Fruit fly (Drosophila melanogaster) whole organism, embryonic: Measurements from ENCODE around the gene Pur-alpha.

Source experiments
- Adf1 ChIP-seq: fragments of 200-800 bp; sonication (Bioruptor generic); IDR thresholded peaks from 2 replicates; pipeline ENCODE4 v1.3.6; 2022; ENCODE audit warnings: missing biosample characterization, missing genetic modification characterization
- Bgb ChIP-seq: fragments of 200-800 bp; sonication (Bioruptor generic); IDR thresholded peaks from 2 replicates; pipeline ENCODE4 v1.3.6; 2022; ENCODE audit warnings: missing biosample characterization, missing genetic modification characterization; ENCODE audit not compliant: partially characterized antibody
- CG11247 ChIP-seq: fragments of 200-800 bp; sonication (Bioruptor generic); IDR thresholded peaks from 2 replicates; pipeline ENCODE4 v1.3.6; 2022; ENCODE audit warnings: missing biosample characterization, missing genetic modification characterization
- CG11695 ChIP-seq: fragments of 200-800 bp; sonication (Bioruptor generic); IDR thresholded peaks from 3 replicates; pipeline ENCODE4 v1.3.6; 2022; ENCODE audit warnings: missing biosample characterization, missing genetic modification characterization
- CG14441 ChIP-seq: fragments of 200-800 bp; sonication (Bioruptor generic); IDR thresholded peaks from 2 replicates; pipeline ENCODE4 v1.3.6; 2022; ENCODE audit warnings: missing biosample characterization, missing genetic modification characterization
- CG14710 ChIP-seq: fragments of 200-800 bp; sonication (Bioruptor generic); optimal IDR thresholded peaks from 3 replicates; lab custom pipeline; 2019; ENCODE audit warnings: missing biosample characterization, mild to moderate bottlenecking, missing genetic modification characterization, moderate library complexity
- CG1603 ChIP-seq: fragments of 200-800 bp; sonication (Bioruptor generic); optimal IDR thresholded peaks from 2 replicates; lab custom pipeline; 2019; ENCODE audit warnings: missing biosample characterization, mild to moderate bottlenecking, missing genetic modification characterization, moderate library complexity
- CG17829 ChIP-seq: fragments of 200-800 bp; optimal IDR thresholded peaks from 2 replicates; lab custom pipeline; 2019; ENCODE audit warnings: missing biosample characterization, mild to moderate bottlenecking, missing genetic modification characterization, moderate library complexity
- CG30020 ChIP-seq: fragments of 200-800 bp; optimal IDR thresholded peaks from 2 replicates; lab custom pipeline; 2019; ENCODE audit warnings: missing biosample characterization, mild to moderate bottlenecking, missing genetic modification characterization, moderate library complexity
- CG30431 ChIP-seq: fragments of 200-800 bp; sonication (Bioruptor generic); optimal IDR thresholded peaks from 2 replicates; lab custom pipeline; 2017; ENCODE audit warnings: missing biosample characterization, missing genetic modification characterization
- CG34376 ChIP-seq: fragments of 200-800 bp; sonication (Bioruptor generic); optimal IDR thresholded peaks from 2 replicates; lab custom pipeline; 2018; ENCODE audit warnings: missing biosample characterization, mild to moderate bottlenecking, missing genetic modification characterization
- CG3838 ChIP-seq: fragments of 200-800 bp; sonication (Bioruptor generic); optimal IDR thresholded peaks from 3 replicates; lab custom pipeline; 2016; ENCODE audit warnings: missing biosample characterization, missing genetic modification characterization
- CG6654 ChIP-seq: fragments of 200-800 bp; sonication (Bioruptor generic); optimal IDR thresholded peaks from 2 replicates; lab custom pipeline; 2017; ENCODE audit warnings: missing biosample characterization, mild to moderate bottlenecking, missing genetic modification characterization
- CG8290 ChIP-seq, 3 experiments: fragments of 200-800 bp; sonication (Bioruptor generic); optimal IDR thresholded peaks; 2 replicates each; lab custom pipeline; 2016 to 2019; ENCODE audit warnings: missing biosample characterization in 3 of 3, missing genetic modification characterization in 3 of 3, mild to moderate bottlenecking in 2 of 3, moderate library complexity in 1 of 3
- CG8924 ChIP-seq: fragments of 200-800 bp; optimal IDR thresholded peaks from 3 replicates; lab custom pipeline; 2019; ENCODE audit warnings: missing biosample characterization, mild to moderate bottlenecking, missing genetic modification characterization, moderate library complexity
- CG9437 ChIP-seq: fragments of 200-800 bp; sonication (Bioruptor generic); optimal IDR thresholded peaks from 2 replicates; lab custom pipeline; 2018; ENCODE audit warnings: missing biosample characterization, mild to moderate bottlenecking, missing genetic modification characterization
- CG9797 ChIP-seq: fragments of 200-800 bp; sonication (Bioruptor generic); optimal IDR thresholded peaks from 3 replicates; lab custom pipeline; 2018; ENCODE audit warnings: missing biosample characterization, mild to moderate bottlenecking, missing genetic modification characterization
- CHES-1-like ChIP-seq: fragments of 200-800 bp; sonication (Bioruptor generic); optimal IDR thresholded peaks from 2 replicates; lab custom pipeline; 2016; ENCODE audit warnings: missing biosample characterization, missing genetic modification characterization
- CrebB ChIP-seq: fragments of 200-800 bp; sonication (Bioruptor generic); optimal IDR thresholded peaks from 3 replicates; lab custom pipeline; 2018; ENCODE audit warnings: missing biosample characterization, mild to moderate bottlenecking, missing genetic modification characterization
- D19B ChIP-seq: fragments of 200-800 bp; sonication (Bioruptor generic); optimal IDR thresholded peaks from 2 replicates; lab custom pipeline; 2017; ENCODE audit warnings: missing biosample characterization, mild to moderate bottlenecking, missing genetic modification characterization
- Dll ChIP-seq: fragments of 200-800 bp; sonication (Bioruptor generic); IDR thresholded peaks from 4 replicates; pipeline ENCODE4 v1.3.6; 2022; ENCODE audit warnings: missing biosample characterization, missing genetic modification characterization; ENCODE audit not compliant: partially characterized antibody
- E2f2 ChIP-seq: fragments of 200-800 bp; sonication (Bioruptor generic); IDR thresholded peaks from 2 replicates; pipeline ENCODE4 v1.3.6; 2022; ENCODE audit warnings: missing biosample characterization, missing genetic modification characterization
- Ets97D ChIP-seq: fragments of 200-800 bp; sonication (Bioruptor generic); optimal IDR thresholded peaks from 3 replicates; lab custom pipeline; 2016; ENCODE audit warnings: missing biosample characterization, missing genetic modification characterization
- HmgD ChIP-seq: fragments of 200-800 bp; sonication (Bioruptor generic); optimal IDR thresholded peaks from 3 replicates; lab custom pipeline; 2016; ENCODE audit warnings: missing biosample characterization, missing genetic modification characterization
- HmgZ ChIP-seq: fragments of 200-800 bp; sonication (Bioruptor generic); optimal IDR thresholded peaks from 2 replicates; lab custom pipeline; 2018; ENCODE audit warnings: missing biosample characterization, mild to moderate bottlenecking, missing genetic modification characterization
- Lhr ChIP-seq: fragments of 200-800 bp; sonication (Bioruptor generic); optimal IDR thresholded peaks from 3 replicates; lab custom pipeline; 2017; ENCODE audit warnings: mild to moderate bottlenecking, missing biosample characterization, missing genetic modification reagents, missing genetic modification characterization
- MBD-R2 ChIP-seq: fragments of 200-800 bp; sonication (Bioruptor generic); IDR thresholded peaks from 2 replicates; pipeline ENCODE4 v1.3.6; 2022; ENCODE audit warnings: missing biosample characterization, missing genetic modification characterization
- Med ChIP-seq: fragments of 200-800 bp; sonication (Bioruptor generic); peaks from one replicate; lab custom pipeline; 2016; ENCODE audit warnings: missing biosample characterization, missing genetic modification characterization, mild to moderate bottlenecking, inconsistent platforms, moderate library complexity
- NfI ChIP-seq: fragments of 200-800 bp; sonication (Bioruptor generic); optimal IDR thresholded peaks from 3 replicates; lab custom pipeline; 2018; ENCODE audit warnings: missing biosample characterization, mild to moderate bottlenecking, missing genetic modification characterization, moderate library complexity
- caup ChIP-seq: fragments of 200-800 bp; sonication (Bioruptor generic); optimal IDR thresholded peaks from 3 replicates; lab custom pipeline; 2017; ENCODE audit warnings: missing biosample characterization, mild to moderate bottlenecking, missing genetic modification characterization, moderate library complexity; ENCODE audit not compliant: severe bottlenecking
- chn ChIP-seq: fragments of 200-800 bp; sonication (Bioruptor generic); optimal IDR thresholded peaks from 2 replicates; lab custom pipeline; 2016; ENCODE audit warnings: missing biosample characterization, missing genetic modification characterization
- corto ChIP-seq: fragments of 200-800 bp; sonication (Bioruptor generic); optimal IDR thresholded peaks from 2 replicates; lab custom pipeline; 2016; ENCODE audit warnings: missing biosample characterization, mild to moderate bottlenecking, missing genetic modification characterization, moderate library complexity
- crp ChIP-seq, 2 experiments: fragments of 200-800 bp; sonication (Bioruptor generic); optimal IDR thresholded peaks; 2 replicates in 1 of 2; 3 replicates in 1 of 2; lab custom pipeline; 2017; ENCODE audit warnings: missing biosample characterization in 2 of 2, missing genetic modification characterization in 2 of 2, mild to moderate bottlenecking in 1 of 2, moderate library complexity in 1 of 2
- ftz-f1 ChIP-seq: fragments of 200-800 bp; sonication (Bioruptor generic); optimal IDR thresholded peaks from 2 replicates; lab custom pipeline; 2016; ENCODE audit warnings: missing biosample characterization, missing genetic modification characterization
- grau ChIP-seq: fragments of 200-800 bp; optimal IDR thresholded peaks from 3 replicates; lab custom pipeline; 2019; ENCODE audit warnings: missing biosample characterization, mild to moderate bottlenecking, missing genetic modification characterization, moderate library complexity
- ken ChIP-seq: fragments of 200-800 bp; sonication (Bioruptor generic); IDR thresholded peaks from 3 replicates; pipeline ENCODE4 v1.3.6; 2022; ENCODE audit warnings: missing biosample characterization, missing genetic modification characterization
- lbe ChIP-seq: fragments of 200-800 bp; sonication (Bioruptor generic); optimal IDR thresholded peaks from 2 replicates; lab custom pipeline; 2016; ENCODE audit warnings: missing biosample characterization, mild to moderate bottlenecking, missing genetic modification characterization
- nom ChIP-seq: fragments of 200-800 bp; sonication (Bioruptor generic); optimal IDR thresholded peaks from 2 replicates; lab custom pipeline; 2017; ENCODE audit warnings: missing biosample characterization, missing genetic modification characterization, mild to moderate bottlenecking, moderate library complexity, missing genetic modification reagents
- onecut ChIP-seq: fragments of 200-800 bp; sonication (Bioruptor generic); IDR thresholded peaks from 2 replicates; pipeline ENCODE4 v1.3.6; 2022; ENCODE audit warnings: missing biosample characterization, missing genetic modification characterization
- p53 ChIP-seq: fragments of 200-800 bp; sonication (Bioruptor generic); optimal IDR thresholded peaks from 2 replicates; lab custom pipeline; 2016; ENCODE audit warnings: missing biosample characterization, missing genetic modification characterization
- phol ChIP-seq: fragments of 200-800 bp; sonication (Bioruptor generic); optimal IDR thresholded peaks from 3 replicates; lab custom pipeline; 2018; ENCODE audit warnings: missing biosample characterization, mild to moderate bottlenecking, missing genetic modification characterization, moderate library complexity
- pros ChIP-seq: fragments of 200-800 bp; sonication (Bioruptor generic); optimal IDR thresholded peaks from 3 replicates; lab custom pipeline; 2019; ENCODE audit warnings: missing biosample characterization, mild to moderate bottlenecking, missing genetic modification characterization, moderate library complexity
- pzg ChIP-seq: fragments of 200-800 bp; sonication (Bioruptor generic); optimal IDR thresholded peaks from 3 replicates; lab custom pipeline; 2018; ENCODE audit warnings: missing biosample characterization, mild to moderate bottlenecking, missing genetic modification characterization, moderate library complexity
- sd ChIP-seq: fragments of 200-800 bp; sonication (Bioruptor generic); optimal IDR thresholded peaks from 3 replicates; lab custom pipeline; 2018; ENCODE audit warnings: missing biosample characterization, mild to moderate bottlenecking, missing genetic modification characterization, moderate library complexity
- slou ChIP-seq: fragments of 200-800 bp; sonication (Bioruptor generic); optimal IDR thresholded peaks from 3 replicates; lab custom pipeline; 2016; ENCODE audit warnings: missing biosample characterization, missing genetic modification characterization
- sr ChIP-seq: fragments of 200-800 bp; sonication (Bioruptor generic); IDR thresholded peaks from 3 replicates; pipeline ENCODE4 v1.3.6; 2022; ENCODE audit warnings: missing biosample characterization, missing genetic modification characterization
- stwl ChIP-seq: fragments of 200-800 bp; sonication (Bioruptor generic); optimal IDR thresholded peaks from 3 replicates; lab custom pipeline; 2018; ENCODE audit warnings: missing biosample characterization, mild to moderate bottlenecking, missing genetic modification characterization, moderate library complexity
- sug ChIP-seq: fragments of 200-800 bp; optimal IDR thresholded peaks from 2 replicates; lab custom pipeline; 2019; ENCODE audit warnings: missing biosample characterization, mild to moderate bottlenecking, missing genetic modification characterization, moderate library complexity
- trem ChIP-seq: fragments of 200-800 bp; optimal IDR thresholded peaks from 3 replicates; lab custom pipeline; 2019; ENCODE audit warnings: missing biosample characterization, mild to moderate bottlenecking, missing genetic modification characterization, moderate library complexity
- z ChIP-seq: fragments of 200-800 bp; sonication (Bioruptor generic); IDR thresholded peaks from 3 replicates; pipeline ENCODE4 v1.3.6; 2022; ENCODE audit warnings: missing biosample characterization, missing genetic modification characterization

Pur-alpha gene

dm6 chr4:557879-558202, at the start of gene Pur-alpha:
Pur-alpha (plus strand) TSS chr4:558016.
- TF ChIP-seq CrebB (tag; lab: Kevin White, UChicago) (peak; percentile 12), D19B (GFP tag; lab: Kevin White, UChicago) (no peak), caup (peak; percentile 14), CG8290 (GFP tag; optimal IDR thresholded peaks at IDR 0.05; lab: Kevin White, UChicago) (no peak), CG8290 (tag; optimal IDR thresholded peaks at IDR 0.05; lab: Kevin White, UChicago) (peak in 1 of 2 experiments; percentile 32), lbe (GFP tag; lab: Kevin White, UChicago) (no peak), nom (no peak), crp (GFP tag; optimal IDR thresholded peaks at IDR 0.05; lab: Kevin White, UChicago) (peak in 1 of 2 experiments; percentile 16), phol (tag; lab: Kevin White, UChicago) (no peak), Lhr (GFP tag; lab: Kevin White, UChicago) (peak; percentile 74), sr (GFP tag; lab: Robert Waterston, UW) (no peak), CHES-1-like (GFP tag; lab: Kevin White, UChicago) (peak; percentile 12), CG3838 (GFP tag; lab: Kevin White, UChicago) (no peak), CG34376 (peak; percentile 32), CG14710 (tag; lab: Kevin White, UChicago) (peak; percentile 5), CG6654 (GFP tag; lab: Kevin White, UChicago) (no peak), sd (peak; percentile 60), slou (GFP tag; lab: Kevin White, UChicago) (no peak), Bgb (GFP tag; lab: Robert Waterston, UW) (peak; percentile 57), NfI (GFP tag; lab: Kevin White, UChicago) (no peak), stwl (tag; lab: Kevin White, UChicago) (peak; percentile 50), CG1603 (tag; lab: Kevin White, UChicago) (peak; percentile 72), chn (GFP tag; lab: Kevin White, UChicago) (no peak), CG11695 (GFP tag; lab: Robert Waterston, UW) (0 out of 3 replicates have a peak, but pooled peaks have one; percentile 14), MBD-R2 (GFP tag; lab: Robert Waterston, UW) (peak; percentile 46; the same call in 1 of the 2 replicates), CG9437 (GFP tag; lab: Kevin White, UChicago) (peak; percentile 100), ken (GFP tag; lab: Robert Waterston, UW) (no peak), HmgZ (peak; percentile 72), trem (tag; lab: Kevin White, UChicago) (no peak), CG11247 (GFP tag; lab: Robert Waterston, UW) (no peak), CG14441 (GFP tag; lab: Robert Waterston, UW) (no peak), p53 (GFP tag; lab: Kevin White, UChicago) (no peak), sug (tag; lab: Kevin White, UChicago) (peak; percentile 1), pros (no peak), onecut (GFP tag; lab: Robert Waterston, UW) (peak; percentile 30), CG17829 (tag; lab: Kevin White, UChicago) (no peak), CG9797 (GFP tag; lab: Kevin White, UChicago) (no peak), CG30020 (tag; lab: Kevin White, UChicago) (peak; percentile 29), grau (tag; lab: Kevin White, UChicago) (peak; percentile 15), Ets97D (GFP tag; lab: Kevin White, UChicago) (peak; percentile 19), CG8924 (tag; lab: Kevin White, UChicago) (peak; percentile 40), HmgD (GFP tag; lab: Kevin White, UChicago) (peak; percentile 5), Dll (no peak), E2f2 (GFP tag; lab: Robert Waterston, UW) (peak; percentile 36), corto (GFP tag; lab: Kevin White, UChicago) (peak; percentile 5), Med (peak; percentile 86), CG30431 (GFP tag; lab: Kevin White, UChicago) (no peak), pzg (peak; percentile 76), z (GFP tag; lab: Robert Waterston, UW) (peak; percentile 92), Adf1 (peak; percentile 44; the same call in 1 of the 2 replicates), ftz-f1 (GFP tag; lab: Kevin White, UChicago) (peak; percentile 51)
